Fruit fly (Drosophila melanogaster) whole organism, larva: ENCODE measurements around the gene CG42674.

ENCODE experiments used
- noc ChIP-seq: fragments of 200-800 bp; sonication (Bioruptor generic); optimal IDR thresholded peaks from 3 replicates; lab custom pipeline; 2019; ENCODE audit warnings: missing biosample characterization, mild to moderate bottlenecking, missing genetic modification characterization, moderate library complexity

CG42674 gene

DNA sequence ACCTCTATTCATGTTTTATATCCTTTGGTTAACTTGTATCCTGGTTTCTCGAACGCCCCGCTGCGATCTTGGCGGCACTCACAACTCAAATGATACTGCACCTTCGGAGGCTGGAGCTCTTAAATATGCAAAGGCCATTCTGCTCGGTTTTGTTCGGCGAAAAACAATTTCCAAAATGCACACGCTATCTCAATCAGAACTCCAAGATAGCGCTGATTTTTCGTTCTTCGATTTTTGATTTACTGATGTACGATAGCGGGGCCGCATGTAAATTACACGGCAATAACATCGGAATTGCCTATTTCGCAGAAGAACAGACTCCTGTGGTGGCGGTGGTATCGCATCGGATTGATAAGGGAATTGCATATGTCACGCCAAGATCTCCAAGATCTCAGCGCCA is 13.9 kb upstream of the CG42674 start, which contains the start of gene CG7017:
TSS of gene CG7017 (minus strand) at position 101 of the 400 bp plus-strand sequence.
- no peak for TF ChIP-seq noc

DNA sequence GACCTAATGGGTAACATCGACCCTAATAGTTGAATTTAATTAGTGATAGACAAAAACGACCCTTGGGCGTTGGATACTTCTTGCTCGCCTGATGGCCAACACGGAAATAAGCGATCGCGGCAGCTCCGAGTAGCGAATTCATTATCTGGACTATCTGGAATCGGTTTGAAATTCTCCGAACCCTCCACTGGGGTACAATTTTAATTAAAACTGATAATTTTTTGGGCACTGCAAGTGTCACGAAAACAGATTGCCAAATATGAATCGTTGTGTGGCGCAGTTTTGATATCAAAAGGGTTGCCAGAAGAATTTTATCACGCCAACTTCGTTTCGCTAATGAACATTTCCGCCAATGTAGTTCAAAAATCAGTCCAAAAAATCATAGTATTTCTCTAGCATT is 11.8 kb upstream of the CG42674 start:
- no peak for TF ChIP-seq noc

DNA sequence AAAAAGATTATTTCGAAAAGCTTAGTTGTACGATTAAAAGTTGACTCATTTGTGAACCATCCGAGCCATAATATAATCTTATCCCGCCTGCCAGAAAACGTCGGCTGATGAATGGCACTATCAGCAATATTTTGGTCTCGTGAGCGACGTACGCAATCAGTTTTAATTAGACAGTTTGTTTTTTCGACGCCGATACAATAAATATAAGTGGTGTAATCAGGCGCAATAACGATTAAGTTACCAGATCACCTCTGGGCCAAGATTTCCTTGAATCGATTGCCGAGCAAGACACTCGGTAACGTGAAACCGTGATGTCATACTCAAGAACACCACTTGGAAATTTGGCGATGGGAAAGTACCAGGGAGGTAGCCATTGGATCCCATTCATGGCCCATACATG is 11.0 kb upstream of the CG42674 start:
- TF ChIP-seq noc = peak; percentile 63

DNA sequence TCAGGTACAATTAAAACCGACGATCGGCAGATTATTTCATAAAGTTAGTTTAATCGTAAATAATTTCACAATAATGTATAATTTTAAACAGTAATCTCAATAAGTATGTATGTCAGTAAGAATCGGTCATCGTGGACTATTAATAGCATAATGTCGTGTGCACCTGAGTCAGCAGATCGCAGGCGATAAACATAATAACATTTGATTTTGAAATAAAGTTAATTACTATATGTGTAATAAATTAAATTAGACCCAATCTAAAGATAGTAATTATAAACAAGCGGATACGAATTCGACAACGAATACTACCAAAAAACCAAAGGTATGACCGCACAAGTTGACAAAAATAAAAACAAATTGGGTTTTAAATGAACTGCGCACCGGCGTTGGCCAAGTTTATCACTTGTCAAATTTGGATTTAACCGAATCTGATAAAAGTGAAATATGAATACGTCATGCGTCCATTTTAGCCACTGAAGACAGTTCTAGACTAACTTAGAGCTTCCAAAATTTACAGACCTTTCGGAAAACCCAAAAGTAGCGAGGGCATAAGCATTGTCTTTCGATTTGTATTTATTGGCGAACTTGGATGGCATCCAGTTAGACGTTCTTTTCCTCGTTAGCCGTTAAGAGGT is 8.9 kb upstream of the CG42674 start, which contains the start of gene CG6996:
TSS of gene CG6996 (plus strand) at position 585 of the 635 bp plus-strand sequence.
- TF ChIP-seq noc = peak; percentile 35

DNA sequence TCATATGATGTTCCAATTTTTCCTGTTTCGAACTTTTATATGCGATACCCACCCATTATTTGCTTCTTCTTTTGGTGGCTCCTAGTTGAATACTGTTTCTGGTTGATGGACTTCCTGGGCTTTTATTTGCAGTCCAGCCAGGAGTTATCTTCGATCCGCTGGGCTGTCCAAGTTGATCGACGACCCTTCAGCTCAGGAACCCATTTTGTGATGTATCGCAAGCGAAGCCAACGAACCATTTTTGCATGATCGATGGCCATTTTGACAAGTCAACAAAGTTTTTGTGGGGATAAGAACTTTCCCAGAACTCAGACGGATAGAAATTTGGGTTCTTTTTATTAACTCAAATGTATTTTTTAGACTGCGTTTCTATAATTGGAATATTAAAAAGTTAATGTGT is 7.8 kb upstream of the CG42674 start, which contains the start of gene CG7290:
TSS of gene CG7290 (minus strand) at position 101 of the 400 bp plus-strand sequence.
- TF ChIP-seq noc = no peak

DNA sequence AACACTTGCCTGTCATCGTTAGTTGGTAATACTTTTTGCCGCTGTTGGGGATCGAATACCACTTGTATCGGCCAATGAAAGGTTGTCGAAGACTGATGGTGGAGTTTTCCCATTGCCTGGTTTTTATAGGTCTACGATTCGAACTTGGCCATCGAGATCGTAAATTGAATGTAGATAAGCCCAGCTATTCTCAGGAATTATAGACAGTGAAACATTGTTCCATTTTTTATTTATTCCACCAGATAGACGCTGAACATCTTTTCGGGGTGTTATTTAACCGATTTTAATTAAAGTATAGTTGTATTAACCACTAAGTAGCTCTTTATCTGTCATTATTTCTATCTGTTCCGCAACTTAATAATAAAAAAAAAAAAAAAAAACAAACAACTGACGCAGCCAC is 5.5 kb upstream of the CG42674 start, which contains the start of gene CG7298:
TSS of gene CG7298 (minus strand) at position 101 of the 400 bp plus-strand sequence.
- no peak for TF ChIP-seq noc

DNA sequence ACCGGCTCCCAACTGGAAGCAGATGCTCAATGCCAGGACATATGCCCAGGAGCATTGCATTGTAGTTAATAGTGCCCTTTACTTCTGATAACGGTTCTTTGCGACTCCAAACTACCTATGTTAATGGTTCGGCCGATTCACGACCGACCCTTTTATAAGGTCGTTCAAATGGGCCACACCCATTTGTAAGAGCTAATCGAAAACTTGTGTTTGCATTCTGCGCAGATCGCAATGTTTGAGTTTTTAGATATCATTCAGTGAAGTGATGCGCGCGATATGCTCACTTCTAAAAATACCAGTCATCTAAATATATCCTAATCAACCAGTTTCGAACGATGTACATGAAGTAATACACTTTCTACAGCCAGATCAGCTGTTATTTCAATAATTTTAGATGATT is 3.4 kb upstream of the CG42674 start, which contains the start of gene obst-F:
TSS of gene obst-F (minus strand) at position 101 of the 400 bp plus-strand sequence.
- no peak for TF ChIP-seq noc

DNA sequence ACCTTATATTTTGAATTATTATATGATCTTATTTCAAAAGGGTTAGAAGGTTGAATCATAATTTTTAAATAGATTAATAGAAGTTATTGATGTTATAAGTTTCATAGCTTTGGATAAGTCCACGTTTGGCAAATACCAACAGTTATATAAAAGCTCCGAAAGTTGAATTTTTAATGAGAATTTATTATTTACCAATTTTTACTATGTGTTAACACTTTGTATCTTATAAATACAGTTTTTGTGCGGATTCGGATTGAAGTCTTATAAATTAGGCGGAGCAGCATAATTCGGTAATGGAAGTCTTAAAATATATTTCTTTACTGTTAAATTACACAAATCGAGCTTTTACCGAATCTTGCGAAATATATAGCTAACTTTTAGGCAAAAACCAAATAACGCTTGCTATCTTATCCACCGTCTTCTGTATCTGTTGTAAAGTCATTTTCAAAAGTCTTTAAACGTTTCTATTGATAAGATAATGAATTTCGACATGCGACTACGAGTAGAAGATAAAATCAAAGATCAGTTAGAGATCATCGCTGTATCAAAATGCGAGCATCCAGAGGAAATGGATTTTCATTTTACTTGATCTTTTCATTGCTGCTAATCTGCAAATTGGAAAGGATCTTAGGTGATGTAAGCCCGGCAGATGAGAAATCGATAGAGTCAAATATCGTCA is 1.6 kb upstream of the CG42674 start, which contains the start of gene CG42833:
TSS of gene CG42833 (plus strand) at position 525 of the 679 bp plus-strand sequence.
- TF ChIP-seq noc = no peak

DNA sequence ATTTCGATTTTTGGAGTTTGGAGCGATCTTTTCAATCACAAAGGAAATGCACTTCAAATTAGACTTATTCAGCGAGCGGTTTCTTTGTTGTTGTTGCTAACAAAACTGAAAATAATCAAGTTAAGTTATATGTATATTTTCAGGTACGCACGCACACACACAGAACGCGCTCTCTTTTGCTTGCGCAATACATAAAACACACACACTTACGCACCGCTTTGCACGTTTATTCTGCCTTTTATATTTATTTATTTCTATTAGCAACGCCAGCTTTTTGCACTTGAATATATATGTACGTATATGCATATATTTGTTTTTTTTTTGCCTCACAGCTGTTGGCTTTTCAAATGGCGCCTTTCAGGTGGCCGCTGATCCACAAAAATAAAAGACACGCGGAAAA is 419 bp downstream of the CG42674 start:
- no peak for TF ChIP-seq noc

DNA sequence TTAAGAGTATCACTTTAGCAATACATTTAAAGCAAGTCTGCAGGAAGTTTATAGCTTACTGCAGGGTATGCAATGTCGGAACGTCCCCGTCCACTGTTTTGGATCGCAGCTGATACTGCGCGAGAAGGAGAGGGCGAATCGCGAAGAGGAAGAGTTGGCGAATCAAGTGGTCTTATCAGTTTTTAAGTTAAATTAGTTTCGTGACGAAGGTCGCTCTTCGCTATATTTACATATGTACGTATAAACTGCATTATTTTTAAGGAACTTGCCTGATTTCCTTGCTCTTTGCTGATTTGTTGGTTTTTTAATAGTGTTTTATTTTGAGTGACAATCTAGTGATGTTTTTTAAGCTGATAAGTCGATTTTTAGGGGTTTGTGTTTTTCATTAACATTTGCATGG is 904 bp downstream of the CG42674 start:
- no peak for TF ChIP-seq noc

DNA sequence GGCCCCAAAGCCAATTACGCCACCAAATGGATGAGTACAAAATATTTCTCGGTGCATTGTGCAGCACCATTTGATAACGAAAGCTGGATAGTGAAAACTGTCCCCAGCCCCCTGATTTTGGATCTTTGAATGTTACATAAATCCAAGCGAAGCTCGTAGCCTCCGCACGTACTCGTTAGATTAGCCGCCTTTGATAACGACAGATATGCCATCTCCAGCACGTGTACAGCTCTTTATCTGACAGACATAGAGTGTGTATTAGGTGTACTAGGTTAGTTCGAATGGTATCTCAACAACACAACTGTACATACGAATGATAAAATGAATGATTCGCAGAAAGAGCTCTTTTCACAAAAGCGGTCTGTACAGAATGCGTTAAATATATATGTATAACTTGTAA is 1.8 kb downstream of the CG42674 start:
- TF ChIP-seq noc = no peak

DNA sequence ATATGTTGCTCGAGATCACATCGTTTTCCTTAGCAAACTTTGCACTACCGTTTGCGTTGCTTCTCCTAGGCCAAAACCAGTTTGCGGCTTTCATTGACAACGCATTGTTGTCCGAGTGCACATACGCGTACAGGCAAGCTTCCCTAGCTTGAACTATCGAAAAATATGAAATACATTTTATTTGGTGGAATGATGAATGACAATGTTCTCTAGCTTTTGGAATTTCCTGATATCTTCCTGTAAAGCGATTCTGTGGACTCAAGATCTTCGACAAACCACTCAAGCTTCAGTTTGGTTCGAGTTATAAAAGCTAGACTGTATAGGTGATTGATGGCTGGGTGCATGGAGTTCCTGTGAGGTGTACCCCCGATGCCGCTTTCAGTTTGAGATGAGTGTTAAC is 2.2 kb downstream of the CG42674 start:
- TF ChIP-seq noc = no peak

DNA sequence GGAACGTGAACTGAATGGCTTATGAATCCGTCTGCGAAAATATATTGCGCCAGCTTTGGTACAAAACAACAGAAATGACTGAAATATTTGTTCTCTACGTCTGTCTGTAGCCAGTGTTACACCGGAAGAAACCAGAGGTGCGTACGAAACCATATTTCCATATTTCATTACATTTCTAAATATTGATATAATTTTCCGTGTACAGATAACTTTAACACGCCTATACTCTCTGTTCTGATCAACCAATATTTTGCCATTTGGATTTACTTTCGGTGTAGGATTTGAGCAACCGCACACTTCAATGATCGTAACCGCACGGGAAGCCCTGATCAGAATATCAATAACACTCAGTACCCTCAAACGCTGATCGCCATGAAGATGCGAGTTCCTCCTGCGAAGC is 3.4 kb downstream of the CG42674 start:
- peak; percentile 25 for TF ChIP-seq noc

DNA sequence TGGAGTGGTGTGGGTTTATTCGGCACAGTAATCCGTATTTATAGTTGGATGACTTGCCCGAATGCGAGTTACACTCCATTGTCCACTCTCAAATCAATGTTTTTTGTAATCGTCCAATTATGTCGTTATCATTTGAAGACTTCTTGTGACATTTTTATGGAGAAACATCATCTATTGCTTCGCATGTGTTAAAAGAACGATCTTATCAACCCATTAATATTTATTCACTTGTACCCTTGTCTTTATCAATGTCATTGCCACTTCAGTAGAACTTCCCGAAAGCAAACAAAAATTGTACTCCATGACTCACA is 4.4 kb downstream of the CG42674 start:
- TF ChIP-seq noc = no peak

DNA sequence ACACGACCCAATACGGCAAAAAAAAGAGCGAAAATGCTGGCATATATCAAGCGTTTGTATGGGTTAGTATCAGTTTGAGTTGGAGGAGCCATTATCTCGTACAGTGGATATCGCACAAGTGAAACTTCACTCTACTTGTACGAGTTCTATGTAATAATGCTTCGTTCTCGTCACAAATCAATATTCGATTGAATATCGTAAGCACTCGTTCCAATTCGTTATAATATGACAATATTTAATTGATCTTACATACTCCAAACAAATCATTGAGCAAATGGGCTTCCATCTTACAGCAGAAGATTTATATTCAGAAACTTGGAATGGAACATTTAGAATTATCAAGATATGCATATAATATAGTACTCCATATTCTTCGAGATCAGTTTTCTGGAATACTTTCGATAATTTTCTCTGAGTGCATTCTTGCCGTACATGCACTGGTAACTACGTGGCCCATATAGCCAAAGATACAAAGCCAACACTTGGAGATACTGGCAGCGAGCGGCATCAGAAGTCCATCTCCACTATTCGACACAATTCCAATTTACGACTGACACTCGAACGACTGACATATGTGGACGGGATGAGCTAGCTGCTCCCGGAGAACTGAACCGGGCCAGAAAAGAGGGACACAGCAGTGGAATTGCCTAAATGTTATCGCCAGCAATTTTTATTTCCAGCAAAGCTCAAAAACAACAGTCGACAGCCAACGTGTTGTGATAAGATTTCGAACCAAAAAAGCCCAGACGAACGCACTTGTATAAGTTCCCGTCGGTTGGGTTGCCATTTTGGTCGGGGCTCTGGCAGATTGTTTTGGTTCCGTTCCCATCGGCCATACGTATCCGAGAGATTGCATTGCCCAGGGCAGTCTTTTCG is 5.0 kb downstream of the CG42674 start:
- TF ChIP-seq noc = peak; percentile 44

DNA sequence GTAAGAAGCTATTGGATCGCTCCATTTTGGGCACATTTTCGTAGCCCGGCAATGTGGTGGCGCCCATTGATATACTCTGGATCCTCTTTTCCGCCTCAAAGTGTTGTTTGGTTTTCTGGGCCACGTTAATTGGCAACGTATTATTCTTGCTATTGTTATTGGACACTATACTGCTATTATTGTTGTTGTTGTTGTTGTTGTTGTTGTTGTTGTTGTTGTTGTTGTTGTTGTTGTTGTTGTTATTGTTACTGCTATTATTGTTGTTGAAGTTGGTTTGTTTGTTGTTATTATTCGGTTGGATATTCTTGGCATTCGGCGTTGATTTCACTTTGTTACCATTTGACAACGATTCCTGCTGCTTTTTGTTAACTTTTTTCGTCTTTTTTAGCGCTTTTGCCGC is 6.3 kb downstream of the CG42674 start:
- TF ChIP-seq noc = no peak
